Worm (Caenorhabditis elegans) whole organism, L1 larva: ENCODE results near the gene nid-1.

Experiments used
- C34B4.2 ChIP-seq: sonication (generic microtip); optimal IDR thresholded peaks from 2 replicates; lab custom pipeline; 2017; ENCODE audit warnings: mild to moderate bottlenecking, missing genetic modification characterization, missing compliant biosample characterization
- aly-2 ChIP-seq: fragments of 150-350 bp; optimal IDR thresholded peaks from 2 replicates; lab custom pipeline; 2014; ENCODE audit warnings: missing biosample characterization, missing genetic modification characterization
- blmp-1 ChIP-seq: fragments of 150-350 bp; optimal IDR thresholded peaks from 2 replicates; lab custom pipeline; 2014; ENCODE audit warnings: missing biosample characterization, missing genetic modification characterization
- ceh-8 ChIP-seq: fragments of 200-800 bp; sonication (Bioruptor generic); optimal IDR thresholded peaks from 2 replicates; lab custom pipeline; 2018; ENCODE audit warnings: mild to moderate bottlenecking, missing genetic modification characterization, moderate library complexity, missing compliant biosample characterization
- ceh-88 ChIP-seq: fragments of 200-800 bp; sonication (Bioruptor generic); IDR thresholded peaks from 2 replicates; pipeline ENCODE4 v1.3.6; 2022; ENCODE audit warnings: missing genetic modification characterization, missing compliant biosample characterization
- efl-1 ChIP-seq, 4 experiments: fragments of 150-350 bp; optimal IDR thresholded peaks in 3 of 4; peaks in 1 of 4; 1 replicate in 1 of 4; 2 replicates in 3 of 4; lab custom pipeline; 2014; ENCODE audit warnings: missing biosample characterization in 2 of 4, missing genetic modification characterization in 2 of 4, missing genetic modification reagents in 2 of 4
- efl-3 ChIP-seq: fragments of 200-800 bp; sonication (Bioruptor generic); optimal IDR thresholded peaks from 2 replicates; lab custom pipeline; 2018; ENCODE audit warnings: mild to moderate bottlenecking, missing genetic modification characterization, missing compliant biosample characterization
- egl-27 ChIP-seq, 2 experiments: fragments of 150-350 bp in 1 of 2; sonication (generic microtip); optimal IDR thresholded peaks; 3 replicates each; lab custom pipeline; 2017 to 2018; ENCODE audit warnings: missing biosample characterization in 2 of 2, missing genetic modification characterization in 2 of 2, missing genetic modification reagents in 2 of 2
- elt-2 ChIP-seq: sonication (generic microtip); optimal IDR thresholded peaks from 2 replicates; lab custom pipeline; 2016; ENCODE audit warnings: missing genetic modification characterization, mild to moderate bottlenecking, inconsistent platforms, missing compliant biosample characterization, missing genetic modification reagents
- ets-5 ChIP-seq: fragments of 200-800 bp; sonication (Bioruptor generic); IDR thresholded peaks from 2 replicates; pipeline ENCODE4 v1.3.6; 2022; ENCODE audit warnings: missing genetic modification characterization, missing compliant biosample characterization
- grh-1 ChIP-seq: fragments of 200-800 bp; sonication (Bioruptor generic); IDR thresholded peaks from 2 replicates; pipeline ENCODE4 v1.3.6; 2022; ENCODE audit warnings: missing genetic modification reagents, missing genetic modification characterization, missing compliant biosample characterization
- hlh-17 ChIP-seq: fragments of 200-800 bp; sonication (Bioruptor generic); optimal IDR thresholded peaks from 2 replicates; lab custom pipeline; 2018; ENCODE audit warnings: missing genetic modification characterization, mild to moderate bottlenecking, missing compliant biosample characterization, moderate library complexity, borderline replicate concordance
- lin-13 ChIP-seq: fragments of 150-350 bp; optimal IDR thresholded peaks from 2 replicates; lab custom pipeline; 2014; ENCODE audit warnings: missing biosample characterization, missing genetic modification reagents, missing genetic modification characterization
- lin-35 ChIP-seq, 2 experiments: fragments of 150-350 bp; optimal IDR thresholded peaks; 2 replicates each; lab custom pipeline; 2014; ENCODE audit warnings: missing biosample characterization in 2 of 2, missing genetic modification characterization in 2 of 2, missing genetic modification reagents in 2 of 2
- lsy-2 ChIP-seq, 2 experiments: fragments of 150-350 bp; optimal IDR thresholded peaks; 2 replicates each; lab custom pipeline; 2014; ENCODE audit warnings: missing biosample characterization in 2 of 2, missing genetic modification characterization in 2 of 2
- mep-1 ChIP-seq: fragments of 150-350 bp; optimal IDR thresholded peaks from 2 replicates; lab custom pipeline; 2014; ENCODE audit warnings: missing biosample characterization, missing genetic modification characterization
- nhr-11 ChIP-seq: fragments of 150-350 bp; optimal IDR thresholded peaks from 2 replicates; lab custom pipeline; 2014; ENCODE audit warnings: missing biosample characterization, missing genetic modification characterization
- nhr-20 ChIP-seq: sonication (generic microtip); optimal IDR thresholded peaks from 2 replicates; lab custom pipeline; 2016; ENCODE audit warnings: mild to moderate bottlenecking, missing genetic modification characterization, missing compliant biosample characterization
- nhr-76 ChIP-seq: sonication (generic microtip); optimal IDR thresholded peaks from 2 replicates; lab custom pipeline; 2017; ENCODE audit warnings: missing biosample characterization, missing genetic modification characterization
- nhr-84 ChIP-seq: sonication (generic microtip); optimal IDR thresholded peaks from 2 replicates; lab custom pipeline; 2017; ENCODE audit warnings: missing biosample characterization, missing genetic modification characterization
- nhr-90 ChIP-seq: sonication (generic microtip); optimal IDR thresholded peaks from 2 replicates; lab custom pipeline; 2016; ENCODE audit warnings: mild to moderate bottlenecking, missing genetic modification characterization, missing compliant biosample characterization; ENCODE audit not compliant: poor library complexity
- pax-3 ChIP-seq: fragments of 200-800 bp; sonication (Bioruptor generic); optimal IDR thresholded peaks from 2 replicates; lab custom pipeline; 2018; ENCODE audit warnings: mild to moderate bottlenecking, missing genetic modification characterization, moderate library complexity, missing compliant biosample characterization
- skn-1 ChIP-seq: fragments of 150-350 bp; optimal IDR thresholded peaks from 2 replicates; lab custom pipeline; 2014; ENCODE audit warnings: missing biosample characterization, missing genetic modification characterization
- sox-4 ChIP-seq: sonication (generic microtip); optimal IDR thresholded peaks from 2 replicates; lab custom pipeline; 2016; ENCODE audit warnings: missing genetic modification characterization, missing compliant biosample characterization
- sptf-1 ChIP-seq: fragments of 150-350 bp; optimal IDR thresholded peaks from 2 replicates; lab custom pipeline; 2014; ENCODE audit warnings: missing biosample characterization, missing genetic modification characterization
- swsn-7 ChIP-seq: sonication (generic microtip); optimal IDR thresholded peaks from 2 replicates; lab custom pipeline; 2016; ENCODE audit warnings: missing genetic modification characterization, missing compliant biosample characterization
- tlp-1 ChIP-seq: fragments of 150-350 bp; optimal IDR thresholded peaks from 2 replicates; lab custom pipeline; 2014; ENCODE audit warnings: missing biosample characterization, missing genetic modification characterization
- unc-30 ChIP-seq: sonication (generic microtip); optimal IDR thresholded peaks from 2 replicates; lab custom pipeline; 2017; ENCODE audit warnings: missing biosample characterization, missing genetic modification characterization
- unc-62 ChIP-seq: fragments of 150-350 bp; optimal IDR thresholded peaks from 2 replicates; lab custom pipeline; 2014; ENCODE audit warnings: missing biosample characterization, missing genetic modification reagents, missing genetic modification characterization
- zip-4 ChIP-seq: fragments of 200-800 bp; sonication (Bioruptor generic); optimal IDR thresholded peaks from 2 replicates; lab custom pipeline; 2018; ENCODE audit warnings: mild to moderate bottlenecking, missing genetic modification characterization, moderate library complexity, missing compliant biosample characterization
- ztf-11 ChIP-seq, 2 experiments: sonication (generic microtip); optimal IDR thresholded peaks; 2 replicates each; lab custom pipeline; 2016 to 2017; ENCODE audit warnings: missing genetic modification characterization in 2 of 2, missing biosample characterization in 1 of 2, missing compliant biosample characterization in 1 of 2

nid-1 gene

DNA sequence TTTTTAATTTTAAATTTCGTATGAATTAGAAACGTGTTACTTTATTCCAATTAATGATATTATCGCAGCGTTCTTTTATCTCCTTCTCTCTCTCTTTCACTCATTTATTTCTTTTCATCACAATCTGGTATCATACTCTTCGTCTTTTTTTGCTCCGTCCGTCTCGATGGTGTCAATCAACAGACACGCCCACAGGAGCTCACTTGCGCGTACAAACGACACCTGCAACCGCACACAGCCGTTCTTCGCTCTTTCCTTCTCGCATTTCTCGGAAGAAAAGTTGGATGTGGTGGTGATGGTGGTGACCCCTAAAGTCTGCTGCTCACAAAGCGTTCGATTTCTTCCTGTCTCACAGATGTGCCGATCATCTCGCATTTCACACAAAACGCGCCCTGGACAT, 1.3 kb upstream of the nid-1 start:
- no peak for TF ChIP-seq ztf-11 (tag; optimal IDR thresholded peaks at IDR 0.05; lab: Kevin White, UChicago)
- no peak for TF ChIP-seq ets-5 (GFP tag; lab: Robert Waterston, UW)
- TF ChIP-seq ceh-88: no peak
- TF ChIP-seq egl-27 (tag; optimal IDR thresholded peaks at IDR 0.05; lab: Kevin White, UChicago): no peak
- no peak for TF ChIP-seq skn-1 (tag; lab: Kevin White, UChicago)
- TF ChIP-seq nhr-90 (tag; lab: Kevin White, UChicago): no peak
- no peak for TF ChIP-seq unc-30 (tag; lab: Kevin White, UChicago)
- no peak for TF ChIP-seq nhr-84 (tag; lab: Kevin White, UChicago)
- TF ChIP-seq blmp-1 (tag; lab: Kevin White, UChicago): no peak
- no peak for TF ChIP-seq efl-3 (GFP tag; lab: Kevin White, UChicago)

DNA sequence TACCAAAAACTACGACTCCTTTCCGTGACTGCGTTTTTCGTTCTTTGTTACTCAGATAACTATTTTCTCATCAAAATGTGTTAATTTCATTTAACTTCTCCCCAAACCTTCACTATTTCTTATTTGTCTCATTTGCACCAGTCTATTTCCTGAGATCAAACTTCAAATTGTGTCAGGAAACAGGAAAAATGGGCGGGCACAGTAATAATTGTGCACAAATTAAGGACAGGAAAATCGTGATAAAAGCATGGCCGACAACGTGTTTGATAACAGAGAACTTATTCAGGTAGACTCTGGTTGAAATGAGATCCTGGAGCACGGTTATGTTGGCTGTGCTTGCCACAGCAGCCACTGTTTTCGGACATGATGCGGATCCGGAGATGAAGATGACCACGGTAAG, 9.8 kb downstream of the nid-1 start, which contains the start of gene lipl-1:
Gene lipl-1 (plus strand): TSS at position 282 of the 400 bp plus-strand sequence.
- TF ChIP-seq mep-1 (tag; lab: Kevin White, UChicago) (no peak), hlh-17 (GFP tag; lab: Kevin White, UChicago) (no peak), swsn-7 (tag; lab: Kevin White, UChicago) (no peak), aly-2 (tag; lab: Kevin White, UChicago) (no peak), lin-13 (GFP tag; lab: Kevin White, UChicago) (no peak), C34B4.2 (tag; lab: Kevin White, UChicago) (no peak), ceh-8 (GFP tag; lab: Kevin White, UChicago) (no peak), zip-4 (GFP tag; lab: Kevin White, UChicago) (no peak), pax-3 (no peak), nhr-76 (no peak), sptf-1 (no peak), ceh-88 (no peak), nhr-11 (tag; lab: Kevin White, UChicago) (no peak), blmp-1 (tag; lab: Kevin White, UChicago) (no peak), tlp-1 (tag; lab: Kevin White, UChicago) (no peak)

DNA sequence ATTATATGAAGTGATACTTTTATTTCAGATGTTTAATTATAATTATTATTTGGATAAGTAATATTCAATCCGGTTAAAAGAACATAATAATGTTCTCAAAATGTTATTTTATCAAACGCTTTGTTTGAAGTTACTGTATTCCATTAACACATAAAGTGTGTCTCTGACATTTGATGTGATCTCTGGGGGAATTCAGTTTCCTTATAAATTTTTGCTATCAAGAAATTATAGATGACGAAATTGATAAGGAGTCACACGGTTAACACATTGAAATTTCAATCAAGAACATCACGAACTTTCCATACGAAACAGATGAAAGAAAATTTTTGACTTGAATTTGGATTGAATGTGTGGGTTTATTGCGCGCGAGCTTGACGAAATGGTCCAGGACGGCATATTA, 11.8 kb downstream of the nid-1 start:
- TF ChIP-seq nhr-84 (tag; lab: Kevin White, UChicago) (no peak), nhr-20 (tag; lab: Kevin White, UChicago) (peak; percentile 15), unc-30 (tag; lab: Kevin White, UChicago) (no peak), zip-4 (GFP tag; lab: Kevin White, UChicago) (no peak), lin-35 (GFP tag; optimal IDR thresholded peaks at IDR 0.05; lab: Kevin White, UChicago) (peak in 1 of 2 experiments; percentile 26), pax-3 (peak; percentile 15), elt-2 (tag; lab: Kevin White, UChicago) (peak; percentile 74), grh-1 (GFP tag; lab: Robert Waterston, UW) (no peak), lsy-2 (tag; optimal IDR thresholded peaks at IDR 0.05; lab: Kevin White, UChicago) (no peak), skn-1 (tag; lab: Kevin White, UChicago) (no peak)
- TF ChIP-seq, all 84 proteins: peak for 4

DNA sequence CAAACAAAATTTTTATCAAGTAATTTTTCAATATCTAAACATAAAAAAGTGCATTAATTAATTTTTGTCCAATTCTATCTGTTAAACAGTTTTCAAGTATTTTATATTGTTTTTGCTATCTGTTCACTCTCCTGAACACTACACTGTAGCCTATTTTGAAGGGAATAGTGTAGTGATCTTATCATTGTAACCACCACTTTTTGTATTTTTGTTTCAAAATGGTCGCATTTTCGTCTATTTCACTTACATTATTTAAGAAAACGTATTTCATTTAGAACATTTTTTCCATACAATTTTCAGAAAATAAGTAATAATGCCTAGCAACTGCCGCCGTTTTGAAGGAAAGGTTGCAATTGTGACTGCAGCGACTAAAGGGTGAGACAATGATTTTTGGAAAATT, 12.4 kb downstream of the nid-1 start, which contains the start of gene dhrs-4:
Gene dhrs-4 (plus strand): TSS at position 301 of the 400 bp plus-strand sequence.
- TF ChIP-seq nhr-20 (tag; lab: Kevin White, UChicago): peak; percentile 14
- TF ChIP-seq unc-62 (GFP tag; lab: Kevin White, UChicago): no peak

DNA sequence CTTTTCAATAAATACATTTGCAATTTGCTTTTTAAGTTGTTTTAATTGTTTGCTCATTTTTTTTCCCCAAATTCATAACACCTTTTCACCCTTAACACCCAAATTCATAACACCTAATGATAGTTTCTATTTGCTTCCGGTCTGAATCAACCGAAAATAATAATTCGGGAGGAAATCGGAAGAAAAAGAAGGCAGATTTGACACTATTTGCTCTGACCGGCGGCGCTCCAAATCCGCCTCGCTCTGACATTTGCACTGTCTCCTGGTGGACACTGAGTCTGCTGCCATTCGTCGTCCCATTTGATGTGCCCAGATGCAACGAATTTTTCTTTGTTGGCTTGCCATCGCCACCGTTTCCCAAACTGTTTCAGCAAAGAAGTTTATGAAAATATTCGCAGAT, 14.2 kb downstream of the nid-1 start, which contains the start of gene pqn-67:
Gene pqn-67 (plus strand): TSS at position 301 of the 400 bp plus-strand sequence.
- TF ChIP-seq efl-1 (optimal IDR thresholded peaks at IDR 0.05; lab: Kevin White, UChicago) (no peak), efl-1 (GFP tag; optimal IDR thresholded peaks at IDR 0.05 in 1 of 2; lab: Kevin White, UChicago) (peak in 1 of 2 experiments; percentile 12), sox-4 (tag; lab: Kevin White, UChicago) (no peak)
- TF ChIP-seq, all 84 proteins: peak for 1
